Worm (Caenorhabditis elegans) whole organism, early embryonic: ENCODE results near the gene hpo-29.

Source experiments
- B0310.2 ChIP-seq: sonication (generic microtip); optimal IDR thresholded peaks from 2 replicates; lab custom pipeline; 2016; ENCODE audit warnings: mild to moderate bottlenecking, missing genetic modification characterization, missing compliant biosample characterization
- F13C5.2 ChIP-seq: sonication (generic microtip); optimal IDR thresholded peaks from 2 replicates; lab custom pipeline; 2017; ENCODE audit warnings: mild to moderate bottlenecking, missing genetic modification characterization, inconsistent platforms, missing compliant biosample characterization
- aly-1 ChIP-seq: sonication (generic microtip); optimal IDR thresholded peaks from 2 replicates; lab custom pipeline; 2016; ENCODE audit warnings: missing genetic modification characterization, missing compliant biosample characterization
- ama-1 ChIP-seq: fragments of 150-350 bp; optimal IDR thresholded peaks from 2 replicates; lab custom pipeline; 2014
- ceh-13 ChIP-seq: fragments of 200-800 bp; sonication (Bioruptor generic); optimal IDR thresholded peaks from 2 replicates; lab custom pipeline; 2018; ENCODE audit warnings: mild to moderate bottlenecking, missing genetic modification characterization, missing compliant biosample characterization
- ceh-36 ChIP-seq: sonication (generic microtip); optimal IDR thresholded peaks from 2 replicates; lab custom pipeline; 2016; ENCODE audit warnings: missing genetic modification characterization, inconsistent platforms, missing compliant biosample characterization
- ets-7 ChIP-seq: sonication (generic microtip); optimal IDR thresholded peaks from 2 replicates; lab custom pipeline; 2016; ENCODE audit warnings: missing genotype, missing genetic modification characterization, missing compliant biosample characterization
- flt-1 ChIP-seq: fragments of 200-800 bp; sonication (Bioruptor generic); IDR thresholded peaks from 2 replicates; pipeline ENCODE4 v1.3.6; 2022; ENCODE audit warnings: missing genetic modification characterization, missing compliant biosample characterization
- hmbx-1 ChIP-seq: sonication (generic microtip); optimal IDR thresholded peaks from 2 replicates; lab custom pipeline; 2016; ENCODE audit warnings: mild to moderate bottlenecking, missing genetic modification characterization, missing compliant biosample characterization
- hmg-4 ChIP-seq: fragments of 200-800 bp; sonication (Bioruptor generic); optimal IDR thresholded peaks from 2 replicates; lab custom pipeline; 2018; ENCODE audit warnings: mild to moderate bottlenecking, missing genetic modification characterization, missing compliant biosample characterization
- hnd-1 ChIP-seq: sonication (generic microtip); optimal IDR thresholded peaks from 2 replicates; lab custom pipeline; 2016; ENCODE audit warnings: missing genetic modification characterization, missing compliant biosample characterization
- pes-1 ChIP-seq: fragments of 200-800 bp; sonication (Bioruptor generic); IDR thresholded peaks from 2 replicates; pipeline ENCODE4 v1.3.6; 2022; ENCODE audit warnings: missing genetic modification reagents, missing genetic modification characterization, missing compliant biosample characterization
- scrt-1 ChIP-seq: fragments of 200-800 bp; sonication (Bioruptor generic); IDR thresholded peaks from 2 replicates; pipeline ENCODE4 v1.3.6; 2022; ENCODE audit warnings: missing genetic modification characterization, missing compliant biosample characterization
- sea-1 ChIP-seq: fragments of 200-800 bp; sonication (Bioruptor generic); conservative IDR thresholded peaks from 2 replicates; pipeline ENCODE4 v1.3.6; 2022; ENCODE audit warnings: missing genetic modification characterization, missing compliant biosample characterization
- tbx-11 ChIP-seq: fragments of 200-800 bp; sonication (Bioruptor generic); IDR thresholded peaks from 2 replicates; pipeline ENCODE4 v1.3.6; 2022; ENCODE audit warnings: missing genetic modification characterization, missing compliant biosample characterization
- tbx-37 ChIP-seq: fragments of 200-800 bp; sonication (Bioruptor generic); conservative IDR thresholded peaks from 2 replicates; pipeline ENCODE4 v1.3.6; 2022; ENCODE audit warnings: missing genetic modification reagents, missing genetic modification characterization, missing compliant biosample characterization
- tra-4 ChIP-seq: sonication (generic microtip); optimal IDR thresholded peaks from 2 replicates; lab custom pipeline; 2017; ENCODE audit warnings: missing genetic modification characterization, missing compliant biosample characterization

The hpo-29 gene

DNA sequence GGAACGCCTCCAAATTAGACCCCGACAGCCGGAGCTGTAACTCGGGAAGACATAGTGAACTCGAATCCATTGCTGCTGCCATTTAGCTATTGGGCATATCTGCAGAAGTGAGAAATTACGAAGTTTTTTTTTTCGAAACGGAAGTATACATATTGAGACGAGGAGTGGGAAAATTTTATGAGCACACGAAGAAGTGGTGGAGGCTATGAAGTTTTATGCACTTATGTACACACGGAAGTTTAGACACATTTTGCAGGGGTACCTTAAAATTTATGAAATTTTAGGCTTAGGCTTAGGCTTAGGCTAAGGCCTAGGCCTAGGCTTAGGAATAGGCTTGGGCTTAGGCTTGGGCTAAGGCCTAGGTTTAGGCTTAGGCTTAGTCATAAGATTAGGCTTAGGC lies 28.6 kb upstream of the hpo-29 start, which contains the start of gene W10C4.1:
Gene W10C4.1, minus strand, starts transcription at position 101 of the 400 bp plus-strand sequence.
- TF ChIP-seq ceh-36 (tag; lab: Kevin White, UChicago), result no peak
- TF ChIP-seq sea-1 (GFP tag; lab: Robert Waterston, UW), result no peak

DNA sequence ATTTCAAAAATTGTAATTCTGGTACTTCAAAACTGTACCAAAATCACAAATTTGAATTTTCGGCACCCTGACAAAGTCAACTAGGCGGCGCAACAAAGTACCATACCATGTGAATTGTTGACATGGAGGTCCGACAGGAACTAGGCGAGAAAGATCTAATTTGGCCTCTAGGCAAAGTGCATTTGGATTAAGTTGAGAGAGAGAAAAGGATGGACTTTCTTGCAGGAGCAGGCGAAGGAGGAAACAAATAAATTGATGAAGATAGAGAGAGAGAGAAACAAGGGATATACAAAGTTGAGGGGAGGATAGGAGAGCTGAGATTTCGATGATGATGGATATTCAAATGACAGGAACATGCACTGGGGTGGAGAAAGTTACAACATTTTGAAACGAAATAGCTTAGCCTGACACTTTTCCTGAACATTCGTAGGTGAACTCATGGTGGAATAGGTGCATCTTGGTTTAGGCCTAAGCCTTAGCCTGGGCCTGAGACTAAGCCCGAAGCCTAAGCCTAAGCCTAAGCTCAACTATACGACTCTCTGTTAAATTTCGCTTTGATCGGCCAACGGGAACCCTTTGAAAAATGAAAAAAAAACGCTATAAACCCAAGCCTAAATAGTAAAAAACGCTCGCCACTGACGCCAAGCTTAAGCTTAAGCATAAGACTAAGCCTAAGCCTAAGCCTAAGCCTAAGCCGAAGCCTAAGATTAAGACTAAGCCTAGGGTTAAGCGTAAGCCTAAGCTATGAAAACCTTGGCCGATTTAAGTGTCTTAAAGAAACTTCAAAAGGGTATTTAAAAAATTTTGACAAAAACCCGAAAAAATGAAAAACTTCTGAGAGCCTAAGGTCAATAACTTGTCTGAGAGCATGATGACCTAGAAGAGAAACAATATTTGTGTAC lies 26.6 kb upstream of the hpo-29 start:
- TF ChIP-seq hnd-1 (tag; lab: Kevin White, UChicago), result no peak
- TF ChIP-seq F13C5.2, result no peak
- no peak for TF ChIP-seq pes-1 (GFP tag; lab: Robert Waterston, UW)
- TF ChIP-seq B0310.2 (tag; lab: Kevin White, UChicago), result no peak
- no peak for TF ChIP-seq scrt-1
- TF ChIP-seq tra-4, result no peak
- no peak for TF ChIP-seq aly-1 (tag; lab: Kevin White, UChicago)
- no peak for TF ChIP-seq sea-1 (GFP tag; lab: Robert Waterston, UW)
- no peak for TF ChIP-seq hmg-4 (GFP tag; lab: Kevin White, UChicago)
- TF ChIP-seq ama-1 (lab: Kevin White, UChicago), result no peak
- no peak for TF ChIP-seq ceh-13 (GFP tag; lab: Kevin White, UChicago)

DNA sequence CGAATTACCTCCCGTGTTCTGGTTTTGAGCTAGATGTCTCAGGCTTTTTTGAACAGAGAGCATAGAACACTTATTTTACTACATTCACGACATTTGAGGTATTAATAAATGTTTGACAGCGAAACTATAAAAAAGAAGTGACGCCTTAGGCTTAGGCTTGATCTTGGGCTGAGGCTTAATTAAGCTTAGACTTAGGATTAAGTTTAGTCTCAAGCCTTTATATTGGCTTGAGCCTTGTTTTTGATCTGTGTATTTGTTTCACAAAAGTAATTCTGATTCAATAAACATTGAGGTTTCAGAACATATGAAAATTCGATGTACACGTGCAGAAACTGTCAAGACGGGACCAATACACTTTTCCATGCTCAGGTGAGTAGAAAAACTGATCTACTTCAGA lies 26.0 kb upstream of the hpo-29 start, which contains the start of gene klp-20:
Gene klp-20, plus strand, starts transcription at position 298 of the 397 bp plus-strand sequence.
- TF ChIP-seq tbx-37 (GFP tag; lab: Robert Waterston, UW), result no peak
- TF ChIP-seq F13C5.2, result no peak
- TF ChIP-seq ceh-13 (GFP tag; lab: Kevin White, UChicago), result no peak
- TF ChIP-seq tbx-11, result no peak
- no peak for TF ChIP-seq scrt-1
- TF ChIP-seq B0310.2 (tag; lab: Kevin White, UChicago), result no peak
- no peak for TF ChIP-seq ets-7
- TF ChIP-seq aly-1 (tag; lab: Kevin White, UChicago), result no peak
- TF ChIP-seq hmbx-1 (tag; lab: Kevin White, UChicago), result no peak
- no peak for TF ChIP-seq pes-1 (GFP tag; lab: Robert Waterston, UW)
- no peak for TF ChIP-seq ceh-36 (tag; lab: Kevin White, UChicago)
- no peak for TF ChIP-seq hnd-1 (tag; lab: Kevin White, UChicago)
- no peak for TF ChIP-seq flt-1 (GFP tag; lab: Robert Waterston, UW)
- no peak for TF ChIP-seq sea-1 (GFP tag; lab: Robert Waterston, UW)
- TF ChIP-seq hmg-4 (GFP tag; lab: Kevin White, UChicago), result no peak
- no peak for TF ChIP-seq tra-4
- no peak for TF ChIP-seq ama-1 (lab: Kevin White, UChicago)

DNA sequence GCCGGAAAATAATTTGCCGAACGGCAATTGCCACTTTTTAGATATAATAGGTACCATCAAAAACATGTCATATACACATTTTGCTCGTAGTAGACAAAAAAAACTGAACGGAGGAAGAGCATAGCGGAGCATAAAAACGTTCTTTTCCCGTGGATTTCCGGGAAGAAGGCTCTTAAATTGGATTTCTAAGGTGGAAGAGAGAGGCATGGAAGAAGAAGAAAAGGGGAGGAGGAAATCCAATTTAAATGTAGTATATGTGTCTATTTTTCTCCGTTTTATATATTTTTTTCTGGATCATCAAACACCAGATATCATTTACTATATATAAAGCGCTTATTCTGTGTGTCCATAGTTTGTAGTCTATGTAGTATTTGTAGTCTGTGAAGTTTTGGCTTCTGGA lies 24.3 kb upstream of the hpo-29 start:
- TF ChIP-seq hnd-1 (tag; lab: Kevin White, UChicago) (no peak), ceh-36 (tag; lab: Kevin White, UChicago) (no peak), pes-1 (GFP tag; lab: Robert Waterston, UW) (no peak), ceh-13 (GFP tag; lab: Kevin White, UChicago) (no peak), ama-1 (lab: Kevin White, UChicago) (no peak), tbx-11 (no peak), hmbx-1 (tag; lab: Kevin White, UChicago) (no peak), aly-1 (tag; lab: Kevin White, UChicago) (no peak), tra-4 (no peak), F13C5.2 (no peak), flt-1 (GFP tag; lab: Robert Waterston, UW) (no peak), scrt-1 (no peak), B0310.2 (tag; lab: Kevin White, UChicago) (no peak), hmg-4 (GFP tag; lab: Kevin White, UChicago) (no peak), sea-1 (GFP tag; lab: Robert Waterston, UW) (no peak), ets-7 (no peak), tbx-37 (GFP tag; lab: Robert Waterston, UW) (no peak)

DNA sequence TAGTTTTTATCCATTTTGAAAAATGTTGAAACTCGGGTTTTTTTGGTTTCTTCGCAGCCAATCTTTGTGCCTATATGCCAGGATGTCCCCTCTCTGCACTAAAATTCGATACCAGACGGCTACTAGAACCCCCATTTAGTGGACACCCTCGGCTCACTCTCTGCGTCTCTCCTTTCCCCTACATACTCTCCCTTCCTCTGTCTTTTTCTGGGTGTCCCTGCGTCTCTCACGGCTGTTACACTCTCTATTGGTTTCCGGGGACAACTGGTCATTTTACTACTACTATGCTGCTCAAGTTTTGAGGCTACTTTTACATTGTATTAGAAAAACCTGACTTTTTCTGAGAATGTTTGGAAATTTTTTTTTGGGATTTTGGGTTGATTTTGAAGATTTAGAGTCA lies 15.3 kb upstream of the hpo-29 start:
- no peak for TF ChIP-seq scrt-1
- no peak for TF ChIP-seq flt-1 (GFP tag; lab: Robert Waterston, UW)
- no peak for TF ChIP-seq tbx-37 (GFP tag; lab: Robert Waterston, UW)
- TF ChIP-seq B0310.2 (tag; lab: Kevin White, UChicago), result no peak
- TF ChIP-seq tbx-11, result no peak
- TF ChIP-seq hmg-4 (GFP tag; lab: Kevin White, UChicago), result no peak
- no peak for TF ChIP-seq tra-4
- TF ChIP-seq ceh-36 (tag; lab: Kevin White, UChicago), result no peak

DNA sequence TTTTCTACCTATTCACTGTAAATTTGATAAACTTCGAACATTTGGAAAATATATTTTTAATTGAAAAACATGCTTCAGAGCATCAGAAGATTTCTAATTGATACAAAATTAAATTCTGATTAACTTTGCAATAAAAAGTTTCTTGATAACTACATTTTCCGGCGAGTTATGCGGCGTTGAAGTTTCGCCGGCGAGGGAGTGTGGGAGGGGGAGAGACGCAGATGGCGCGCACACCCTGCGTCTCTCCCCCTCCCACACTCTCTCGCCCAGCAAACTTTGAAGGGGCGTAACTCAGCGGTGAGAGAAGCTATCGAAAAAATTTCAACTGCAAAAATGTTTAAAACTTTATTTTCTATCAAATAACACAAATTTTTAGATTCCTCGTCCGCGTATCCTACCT lies 13.1 kb upstream of the hpo-29 start:
- TF ChIP-seq scrt-1, result no peak
- TF ChIP-seq sea-1 (GFP tag; lab: Robert Waterston, UW), result no peak
- no peak for TF ChIP-seq hmbx-1 (tag; lab: Kevin White, UChicago)
- no peak for TF ChIP-seq ceh-13 (GFP tag; lab: Kevin White, UChicago)
- TF ChIP-seq pes-1 (GFP tag; lab: Robert Waterston, UW), result no peak
- no peak for TF ChIP-seq tbx-37 (GFP tag; lab: Robert Waterston, UW)
- no peak for TF ChIP-seq aly-1 (tag; lab: Kevin White, UChicago)
- TF ChIP-seq flt-1 (GFP tag; lab: Robert Waterston, UW), result no peak
- no peak for TF ChIP-seq hmg-4 (GFP tag; lab: Kevin White, UChicago)
- no peak for TF ChIP-seq F13C5.2
- TF ChIP-seq ama-1 (lab: Kevin White, UChicago), result no peak
- no peak for TF ChIP-seq ceh-36 (tag; lab: Kevin White, UChicago)
- TF ChIP-seq ets-7, result no peak
- no peak for TF ChIP-seq tbx-11
- TF ChIP-seq B0310.2 (tag; lab: Kevin White, UChicago), result no peak
- no peak for TF ChIP-seq hnd-1 (tag; lab: Kevin White, UChicago)
- TF ChIP-seq tra-4, result no peak

DNA sequence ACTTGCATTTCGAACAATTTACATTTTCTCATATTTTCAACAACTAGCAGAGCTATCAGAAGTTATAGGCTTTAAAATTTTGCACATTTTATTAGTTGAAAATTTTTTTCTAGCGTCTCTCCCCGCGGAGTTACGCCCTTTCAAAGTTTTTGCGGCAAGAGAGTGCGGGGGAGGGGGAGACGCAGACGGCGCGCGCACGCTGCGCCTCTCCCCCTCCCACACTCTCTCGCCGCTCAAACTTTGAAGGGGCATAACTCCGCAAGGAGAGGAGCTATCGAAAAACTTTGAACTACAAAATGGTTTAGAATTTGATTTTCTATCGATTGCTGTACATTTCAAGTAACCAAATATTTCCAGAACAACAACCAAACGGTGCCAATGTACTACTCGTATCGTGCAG lies 8.6 kb upstream of the hpo-29 start:
- TF ChIP-seq tbx-37 (GFP tag; lab: Robert Waterston, UW) (no peak), pes-1 (GFP tag; lab: Robert Waterston, UW) (peak; percentile 45; the same call in 1 of the 2 replicates)
